Fruit fly (Drosophila melanogaster) whole organism, prepupa: ENCODE data around the gene CG7148.

Experiments
- Blimp-1 ChIP-seq: fragments of 200-800 bp; sonication (Bioruptor generic); optimal IDR thresholded peaks from 3 replicates; lab custom pipeline; 2017; ENCODE audit warnings: missing biosample characterization, missing genetic modification characterization, mild to moderate bottlenecking, moderate library complexity, missing genetic modification reagents
- CG10669 ChIP-seq: fragments of 200-800 bp; sonication (Bioruptor generic); optimal IDR thresholded peaks from 3 replicates; lab custom pipeline; 2018; ENCODE audit warnings: missing biosample characterization, mild to moderate bottlenecking, missing genetic modification characterization, moderate library complexity
- CG11294 ChIP-seq: fragments of 200-800 bp; sonication (Bioruptor generic); IDR thresholded peaks from 2 replicates; pipeline ENCODE4 v1.3.6; 2022; ENCODE audit warnings: missing biosample characterization, missing genetic modification characterization
- CG15336 ChIP-seq: fragments of 200-800 bp; sonication (Bioruptor generic); IDR thresholded peaks from 2 replicates; pipeline ENCODE4 v1.3.6; 2022; ENCODE audit warnings: missing biosample characterization, missing genetic modification characterization
- CG1621 ChIP-seq: fragments of 200-800 bp; sonication (Bioruptor generic); optimal IDR thresholded peaks from 3 replicates; lab custom pipeline; 2018; ENCODE audit warnings: missing biosample characterization, mild to moderate bottlenecking, missing genetic modification characterization
- CG3032 ChIP-seq: fragments of 200-800 bp; optimal IDR thresholded peaks from 2 replicates; lab custom pipeline; 2019; ENCODE audit warnings: missing biosample characterization, mild to moderate bottlenecking, missing genetic modification characterization, moderate library complexity
- CG32006 ChIP-seq: fragments of 200-800 bp; sonication (Bioruptor generic); optimal IDR thresholded peaks from 3 replicates; lab custom pipeline; 2017; ENCODE audit warnings: missing biosample characterization, mild to moderate bottlenecking, missing genetic modification characterization
- CG34406 ChIP-seq: fragments of 200-800 bp; sonication (Bioruptor generic); optimal IDR thresholded peaks from 3 replicates; lab custom pipeline; 2016; ENCODE audit warnings: missing biosample characterization, missing genetic modification characterization
- CG3919 ChIP-seq: fragments of 200-800 bp; sonication (Bioruptor generic); optimal IDR thresholded peaks from 3 replicates; lab custom pipeline; 2016; ENCODE audit warnings: missing biosample characterization, missing genetic modification characterization
- CG6163 ChIP-seq: fragments of 200-800 bp; sonication (Bioruptor generic); IDR thresholded peaks from 3 replicates; pipeline ENCODE4 v1.3.6; 2022; ENCODE audit warnings: missing biosample characterization, missing genetic modification characterization
- CG6792 ChIP-seq: fragments of 200-800 bp; sonication (Bioruptor generic); optimal IDR thresholded peaks from 3 replicates; lab custom pipeline; 2016; ENCODE audit warnings: missing biosample characterization, missing genetic modification characterization
- CG6854 ChIP-seq: fragments of 200-800 bp; sonication (Bioruptor generic); optimal IDR thresholded peaks from 2 replicates; lab custom pipeline; 2017; ENCODE audit warnings: missing biosample characterization, mild to moderate bottlenecking, missing genetic modification characterization
- CG7368 ChIP-seq: fragments of 200-800 bp; sonication (Bioruptor generic); optimal IDR thresholded peaks from 3 replicates; lab custom pipeline; 2016; ENCODE audit warnings: missing biosample characterization, missing genetic modification characterization
- CG8119 ChIP-seq: fragments of 200-800 bp; sonication (Bioruptor generic); IDR thresholded peaks from 3 replicates; pipeline ENCODE4 v1.3.6; 2022; ENCODE audit warnings: missing biosample characterization, missing genetic modification characterization
- CG8319 ChIP-seq: fragments of 200-800 bp; sonication (Bioruptor generic); optimal IDR thresholded peaks from 3 replicates; lab custom pipeline; 2016; ENCODE audit warnings: missing biosample characterization, missing genetic modification characterization
- CG8632 ChIP-seq: fragments of 200-800 bp; sonication (Bioruptor generic); optimal IDR thresholded peaks from 3 replicates; lab custom pipeline; 2016; ENCODE audit warnings: missing biosample characterization, missing genetic modification characterization
- CG9139 ChIP-seq: fragments of 200-800 bp; sonication (Bioruptor generic); optimal IDR thresholded peaks from 3 replicates; lab custom pipeline; 2017; ENCODE audit warnings: missing biosample characterization, mild to moderate bottlenecking, missing genetic modification characterization
- Eip75B ChIP-seq: fragments of 200-800 bp; sonication (Bioruptor generic); optimal IDR thresholded peaks from 3 replicates; lab custom pipeline; 2016; ENCODE audit warnings: missing biosample characterization, missing genetic modification characterization
- Eip78C ChIP-seq: fragments of 200-800 bp; sonication (Bioruptor generic); peaks from one replicate; lab custom pipeline; 2016; ENCODE audit warnings: missing biosample characterization, missing genetic modification characterization
- Eip93F ChIP-seq: fragments of 200-800 bp; sonication (Bioruptor generic); optimal IDR thresholded peaks from 2 replicates; lab custom pipeline; 2016; ENCODE audit warnings: missing biosample characterization, mild to moderate bottlenecking, missing genetic modification characterization
- Ets21C ChIP-seq: fragments of 200-800 bp; sonication (Bioruptor generic); optimal IDR thresholded peaks from 3 replicates; lab custom pipeline; 2016; ENCODE audit warnings: missing biosample characterization, missing genetic modification characterization
- Ets96B ChIP-seq: fragments of 200-800 bp; optimal IDR thresholded peaks from 2 replicates; lab custom pipeline; 2019; ENCODE audit warnings: missing biosample characterization, mild to moderate bottlenecking, missing genetic modification characterization, moderate library complexity
- Hr38 ChIP-seq: sonication (Bioruptor generic); optimal IDR thresholded peaks from 2 replicates; lab custom pipeline; 2016; ENCODE audit warnings: missing biosample characterization, missing genetic modification characterization
- Lpt ChIP-seq: fragments of 200-800 bp; sonication (Bioruptor generic); optimal IDR thresholded peaks from 3 replicates; lab custom pipeline; 2016; ENCODE audit warnings: missing biosample characterization, missing genetic modification characterization
- Sox102F ChIP-seq: fragments of 200-800 bp; sonication (Bioruptor generic); optimal IDR thresholded peaks from 2 replicates; lab custom pipeline; 2016; ENCODE audit warnings: missing biosample characterization, mild to moderate bottlenecking, missing genetic modification characterization
- Sox15 ChIP-seq: fragments of 200-800 bp; sonication (Bioruptor generic); optimal IDR thresholded peaks from 3 replicates; lab custom pipeline; 2016; ENCODE audit warnings: missing biosample characterization, missing genetic modification characterization
- cyc ChIP-seq: fragments of 200-800 bp; sonication (Bioruptor generic); optimal IDR thresholded peaks from 3 replicates; lab custom pipeline; 2016; ENCODE audit warnings: missing biosample characterization, missing genetic modification characterization
- dsx ChIP-seq: fragments of 200-800 bp; optimal IDR thresholded peaks from 3 replicates; lab custom pipeline; 2019; ENCODE audit warnings: missing biosample characterization, mild to moderate bottlenecking, missing genetic modification characterization, moderate library complexity; ENCODE audit not compliant: poor library complexity, severe bottlenecking
- eg ChIP-seq: fragments of 200-800 bp; sonication (Bioruptor generic); IDR thresholded peaks from 3 replicates; pipeline ENCODE4 v1.3.6; 2022; ENCODE audit warnings: missing biosample characterization, missing genetic modification characterization
- esn ChIP-seq: fragments of 200-800 bp; sonication (Bioruptor generic); optimal IDR thresholded peaks from 2 replicates; lab custom pipeline; 2016; ENCODE audit warnings: missing biosample characterization, mild to moderate bottlenecking, missing genetic modification characterization, moderate library complexity
- fd59A ChIP-seq: fragments of 200-800 bp; sonication (Bioruptor generic); optimal IDR thresholded peaks from 2 replicates; lab custom pipeline; 2017; ENCODE audit warnings: missing biosample characterization, mild to moderate bottlenecking, missing genetic modification characterization, missing genetic modification reagents
- fd85E ChIP-seq: fragments of 200-800 bp; sonication (Bioruptor generic); optimal IDR thresholded peaks from 3 replicates; lab custom pipeline; 2016; ENCODE audit warnings: missing biosample characterization, missing genetic modification characterization
- lz ChIP-seq: fragments of 200-800 bp; sonication (Bioruptor generic); optimal IDR thresholded peaks from 3 replicates; lab custom pipeline; 2016; ENCODE audit warnings: missing biosample characterization, missing genetic modification characterization
- net ChIP-seq: fragments of 200-800 bp; sonication (Bioruptor generic); optimal IDR thresholded peaks from 3 replicates; lab custom pipeline; 2016; ENCODE audit warnings: missing biosample characterization, missing genetic modification characterization
- pdm3 ChIP-seq: fragments of 200-800 bp; sonication (Bioruptor generic); optimal IDR thresholded peaks from 3 replicates; lab custom pipeline; 2016; ENCODE audit warnings: missing biosample characterization, missing genetic modification characterization
- salr ChIP-seq, 2 experiments: fragments of 200-800 bp; sonication (Bioruptor generic); optimal IDR thresholded peaks; 3 replicates each; lab custom pipeline; 2016 to 2018; ENCODE audit warnings: missing biosample characterization in 2 of 2, missing genetic modification characterization in 2 of 2, mild to moderate bottlenecking in 1 of 2
- spab ChIP-seq: fragments of 200-800 bp; sonication (Bioruptor generic); optimal IDR thresholded peaks from 2 replicates; lab custom pipeline; 2017; ENCODE audit warnings: missing biosample characterization, mild to moderate bottlenecking, missing genetic modification characterization, missing genetic modification reagents
- svp ChIP-seq: fragments of 200-800 bp; sonication (Bioruptor generic); peaks from one replicate; lab custom pipeline; 2016; ENCODE audit warnings: missing biosample characterization, missing genetic modification characterization
- topi ChIP-seq: fragments of 200-800 bp; sonication (Bioruptor generic); optimal IDR thresholded peaks from 3 replicates; lab custom pipeline; 2016; ENCODE audit warnings: missing biosample characterization, missing genetic modification characterization
- vri ChIP-seq: fragments of 200-800 bp; sonication (Bioruptor generic); optimal IDR thresholded peaks from 3 replicates; lab custom pipeline; 2016; ENCODE audit warnings: missing biosample characterization, mild to moderate bottlenecking, missing genetic modification characterization

Gene CG7148

dm6 chr3L:21828177-21828589 is 3.9 kb downstream of the CG7148 start, which contains the start of gene CG32448 (continued):
- TF ChIP-seq salr (GFP tag; optimal IDR thresholded peaks at IDR 0.05; lab: Kevin White, UChicago), result peak in 1 of 2 experiments; percentile 23
- no peak for TF ChIP-seq vri (GFP tag; lab: Kevin White, UChicago)
- TF ChIP-seq fd59A (GFP tag; lab: Kevin White, UChicago), result no peak
- no peak for TF ChIP-seq pdm3 (GFP tag; lab: Kevin White, UChicago)
- peak; percentile 45; the same call in 1 of the 2 replicates for TF ChIP-seq CG11294
- TF ChIP-seq CG7368, result peak; percentile 56
- peak; percentile 74 for TF ChIP-seq CG6163 (GFP tag; lab: Robert Waterston, UW)
- TF ChIP-seq dsx (GFP tag; lab: Kevin White, UChicago), result peak; percentile 40
- TF ChIP-seq eg (GFP tag; lab: Robert Waterston, UW), result peak; percentile 88
- TF ChIP-seq CG8119, result peak; percentile 53
- TF ChIP-seq fd85E, result no peak
- TF ChIP-seq Hr38, result peak; percentile 4
- no peak for TF ChIP-seq CG6854
- TF ChIP-seq cyc (GFP tag; lab: Kevin White, UChicago), result peak; percentile 75
- no peak for TF ChIP-seq CG32006 (GFP tag; lab: Kevin White, UChicago)
- peak; percentile 89 for TF ChIP-seq Eip78C (GFP tag; lab: Kevin White, UChicago)
- peak; percentile 60 for TF ChIP-seq topi (GFP tag; lab: Kevin White, UChicago)
- TF ChIP-seq CG10669, result peak; percentile 53
- TF ChIP-seq svp (GFP tag; lab: Kevin White, UChicago), result peak; percentile 87
- TF ChIP-seq Eip75B (GFP tag; lab: Kevin White, UChicago), result peak; percentile 65
- TF ChIP-seq CG8632 (GFP tag; lab: Kevin White, UChicago), result peak; percentile 39
- TF ChIP-seq Sox102F (GFP tag; lab: Kevin White, UChicago), result no peak
- peak; percentile 78 for TF ChIP-seq lz (GFP tag; lab: Kevin White, UChicago)
- TF ChIP-seq CG8319 (GFP tag; lab: Kevin White, UChicago), result peak; percentile 14
- no peak for TF ChIP-seq Lpt (GFP tag; lab: Kevin White, UChicago)
- peak; percentile 56 for TF ChIP-seq Sox15 (GFP tag; lab: Kevin White, UChicago)
- peak; percentile 41 for TF ChIP-seq Ets96B (tag; lab: Kevin White, UChicago)
- TF ChIP-seq CG1621 (tag; lab: Kevin White, UChicago), result no peak
- peak; percentile 42 for TF ChIP-seq CG6792 (GFP tag; lab: Kevin White, UChicago)
- TF ChIP-seq CG15336, result peak; percentile 65
- no peak for TF ChIP-seq Ets21C (GFP tag; lab: Kevin White, UChicago)
- TF ChIP-seq CG34406, result peak; percentile 23
- peak; percentile 76 for TF ChIP-seq esn (GFP tag; lab: Kevin White, UChicago)
- TF ChIP-seq spab (GFP tag; lab: Kevin White, UChicago), result no peak
- peak; percentile 41 for TF ChIP-seq net (GFP tag; lab: Kevin White, UChicago)
- TF ChIP-seq CG3919 (GFP tag; lab: Kevin White, UChicago), result peak; percentile 61
- TF ChIP-seq CG3032 (tag; lab: Kevin White, UChicago), result peak; percentile 51
- no peak for TF ChIP-seq CG9139 (GFP tag; lab: Kevin White, UChicago)
- no peak for TF ChIP-seq Eip93F (GFP tag; lab: Kevin White, UChicago)

dm6 chr3L:21827130-21827529 is 4.9 kb downstream of the CG7148 start:
- TF ChIP-seq svp (GFP tag; lab: Kevin White, UChicago) (peak; percentile 95), Blimp-1 (GFP tag; lab: Kevin White, UChicago) (no peak)
